Fruit fly (Drosophila melanogaster) Kc167 (cell line): ENCODE results near the gene CG13390.

Experiments
- Myc ChIP-seq: fragments of >200 bp; optimal IDR thresholded peaks from 2 replicates; lab custom pipeline; 2017; ENCODE audit warnings: missing external identifiers
- Sin3A ChIP-seq: fragments of >200 bp; optimal IDR thresholded peaks from 2 replicates; lab custom pipeline; 2018; ENCODE audit warnings: missing external identifiers
- h ChIP-seq: fragments of >200 bp; optimal IDR thresholded peaks from 3 replicates; lab custom pipeline; 2018; ENCODE audit warnings: missing external identifiers
- insv ChIP-seq: fragments of >200 bp; optimal IDR thresholded peaks from 3 replicates; lab custom pipeline; 2018; ENCODE audit warnings: missing external identifiers
- psq ChIP-seq: fragments of >200 bp; optimal IDR thresholded peaks from 2 replicates; lab custom pipeline; 2017; ENCODE audit warnings: missing external identifiers
- ttk ChIP-seq: sonication (Bioruptor generic); optimal IDR thresholded peaks from 2 replicates; lab custom pipeline; 2017; ENCODE audit warnings: missing external identifiers

DNA sequence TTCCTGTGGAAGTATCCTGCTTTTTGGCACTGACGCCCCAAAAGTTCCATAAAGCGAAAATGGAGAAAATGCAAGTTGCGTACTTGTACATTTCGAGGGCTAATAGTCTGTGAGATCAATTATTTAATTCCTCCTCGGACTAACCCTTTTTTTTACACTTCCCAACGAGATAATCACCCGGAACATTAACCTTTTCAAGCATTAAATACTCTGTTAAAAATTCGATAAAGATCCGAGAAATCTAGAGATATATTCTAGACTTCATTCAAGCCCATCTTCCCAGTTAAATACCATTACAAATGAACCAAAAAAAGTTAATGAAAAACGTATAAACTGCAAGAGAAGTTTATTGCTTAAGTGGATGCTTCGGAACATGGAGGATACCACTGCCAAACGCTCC, 17.6 kb upstream of the CG13390 start, which contains the start of gene lectin-29Ca:
- TF ChIP-seq ttk (lab: Kevin White, UChicago) (no peak), insv (lab: Kevin White, UChicago) (no peak), psq (lab: Kevin White, UChicago) (no peak), h (lab: Kevin White, UChicago) (no peak), Myc (lab: Kevin White, UChicago) (no peak), Sin3A (no peak)
